Fruit fly (Drosophila melanogaster): ENCODE results near the gene CG7924.

DNA sequence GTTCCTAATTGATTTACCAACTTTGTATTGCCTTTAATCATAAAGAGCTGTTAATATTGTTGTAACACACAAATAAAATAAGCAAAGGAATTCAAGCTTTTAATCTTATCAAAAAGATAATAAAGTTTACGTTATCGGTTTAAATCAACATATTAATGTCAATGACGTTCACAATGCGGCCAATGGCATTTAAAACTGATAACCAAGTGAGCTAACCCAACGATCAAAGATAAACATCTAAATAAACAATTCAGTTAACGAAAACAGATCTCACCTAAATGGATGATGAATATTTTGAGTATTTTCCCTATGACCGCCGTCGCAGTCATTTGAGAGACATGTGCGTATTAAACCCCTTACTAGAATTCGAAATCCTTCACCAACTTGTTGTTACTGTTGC, 25.9 kb upstream of the CG7924 start:
- TF ChIP-seq spab (GFP tag; optimal IDR thresholded peaks at IDR 0.05) (no peak), Sox15 (GFP tag; optimal IDR thresholded peaks at IDR 0.05) (no peak), CG8632 (GFP tag; optimal IDR thresholded peaks at IDR 0.05) (no peak), Blimp-1 (GFP tag; optimal IDR thresholded peaks at IDR 0.05) (no peak)
